Worm (Caenorhabditis elegans) whole organism, midembryonic: ENCODE results near the gene srw-103.

Source experiments
- T22C8.4 ChIP-seq: fragments of 200-800 bp; sonication (Bioruptor generic); IDR thresholded peaks from 2 replicates; pipeline ENCODE4 v1.3.6; 2022; ENCODE audit warnings: missing genetic modification characterization, missing compliant biosample characterization
- klf-2 ChIP-seq: fragments of 200-800 bp; sonication (Bioruptor generic); conservative IDR thresholded peaks from 2 replicates; pipeline ENCODE4 v1.3.6; 2022; ENCODE audit warnings: missing genetic modification reagents, missing genetic modification characterization, missing compliant biosample characterization
- tab-1 ChIP-seq: fragments of 200-800 bp; sonication (Bioruptor generic); IDR thresholded peaks from 2 replicates; pipeline ENCODE4 v1.3.6; 2022; ENCODE audit warnings: missing genetic modification characterization, missing compliant biosample characterization

- TF ChIP-seq tab-1 (GFP tag; lab: Robert Waterston, UW) (no peak), klf-2 (GFP tag; lab: Robert Waterston, UW) (no peak), T22C8.4 (GFP tag; lab: Robert Waterston, UW) (no peak)
These were observed 32.1 kb downstream of the srw-103 start, which contains the start of gene ZK697.8 for ce11 chrV:1749053-1749452.
